Worm (Caenorhabditis elegans): ENCODE measurements around the gene cpg-1.

Gene cpg-1

DNA sequence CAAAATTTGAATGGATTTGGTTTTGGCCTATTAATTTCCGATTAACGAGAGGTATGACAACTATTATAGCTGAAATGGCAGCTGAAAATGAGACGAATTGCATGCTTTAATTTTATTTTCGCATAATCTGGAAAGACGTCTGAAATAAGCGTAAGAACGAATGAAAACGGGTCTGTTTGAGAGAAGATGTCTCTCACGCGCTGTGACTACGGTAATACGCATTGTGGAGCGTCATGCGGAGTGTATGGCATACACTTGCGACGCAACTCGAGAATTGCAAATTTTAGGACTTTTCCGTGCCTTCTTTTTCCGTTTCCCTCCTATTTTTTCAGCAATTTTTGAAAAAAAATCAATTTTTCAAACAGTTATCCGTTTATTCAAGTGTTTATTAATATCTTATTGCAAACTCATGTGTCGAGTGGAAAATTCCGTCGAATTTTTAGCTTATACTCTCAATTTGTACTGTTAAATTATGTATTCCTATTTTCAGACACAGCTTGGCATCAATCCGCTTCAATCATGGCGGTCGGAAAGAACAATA is 13.7 kb upstream of the cpg-1 start, which contains the start of gene rps-1 (continued):
- peak; percentile 92 for TF ChIP-seq aly-2 (tag; optimal IDR thresholded peaks at IDR 0.05)
- no peak for TF ChIP-seq nhr-12 (tag; optimal IDR thresholded peaks at IDR 0.05)
- peak; percentile 100 for TF ChIP-seq pha-4 (tag; optimal IDR thresholded peaks at IDR 0.05)
- peak; percentile 86 for TF ChIP-seq fos-1 (tag; optimal IDR thresholded peaks at IDR 0.05)
- no peak for TF ChIP-seq mml-1 (tag; optimal IDR thresholded peaks at IDR 0.05)
- peak; percentile 71 for TF ChIP-seq egl-27 (tag; optimal IDR thresholded peaks at IDR 0.05)
- TF ChIP-seq ceh-28 (tag; optimal IDR thresholded peaks at IDR 0.05), result peak; percentile 91
- peak; percentile 96 for TF ChIP-seq lin-15B (tag; optimal IDR thresholded peaks at IDR 0.05)
- peak; percentile 53 for TF ChIP-seq nhr-28 (tag; optimal IDR thresholded peaks at IDR 0.05)
- peak; percentile 39 for TF ChIP-seq daf-12 (tag; optimal IDR thresholded peaks at IDR 0.05)
- peak; percentile 93 for TF ChIP-seq R02D3.7 (tag; optimal IDR thresholded peaks at IDR 0.05)
- peak; percentile 98 for TF ChIP-seq egl-5 (tag; optimal IDR thresholded peaks at IDR 0.05)
- peak; percentile 95 for TF ChIP-seq ztf-4 (tag; optimal IDR thresholded peaks at IDR 0.05)
- TF ChIP-seq snpc-4 (tag; optimal IDR thresholded peaks at IDR 0.05), result peak; percentile 97
- TF ChIP-seq sea-2 (GFP tag; optimal IDR thresholded peaks at IDR 0.05), result peak; percentile 74
- TF ChIP-seq ceh-82 (tag; optimal IDR thresholded peaks at IDR 0.05), result peak; percentile 94
- peak; percentile 90 for TF ChIP-seq elt-1 (tag; optimal IDR thresholded peaks at IDR 0.05)
- peak; percentile 99 for TF ChIP-seq nfya-1 (tag; optimal IDR thresholded peaks at IDR 0.05; ENCODE audit: insufficient read depth)
- peak; percentile 93 for TF ChIP-seq nhr-77 (tag; optimal IDR thresholded peaks at IDR 0.05)
- peak; percentile 99 for TF ChIP-seq nhr-23 (tag; optimal IDR thresholded peaks at IDR 0.05)
- TF ChIP-seq lin-39 (tag; optimal IDR thresholded peaks at IDR 0.05), result peak; percentile 96

DNA sequence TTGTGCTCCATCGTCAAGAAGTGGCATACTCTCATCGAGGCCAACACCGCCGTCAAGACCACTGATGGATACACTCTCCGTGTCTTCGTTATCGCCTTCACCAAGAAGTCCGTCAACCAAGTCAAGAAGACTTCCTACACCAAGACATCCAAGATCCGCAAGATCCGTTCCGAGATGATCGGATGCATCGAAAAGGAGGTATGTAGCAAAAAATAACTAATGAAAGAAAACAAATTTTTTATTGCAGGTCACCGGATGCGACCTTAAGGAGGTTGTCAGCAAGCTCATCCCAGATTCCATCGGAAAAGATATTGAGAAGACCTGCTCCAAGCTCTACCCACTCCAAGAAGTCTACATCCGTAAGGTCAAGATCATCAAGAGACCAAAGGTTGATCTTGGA is 12.8 kb upstream of the cpg-1 start:
- TF ChIP-seq nhr-23 (tag; optimal IDR thresholded peaks at IDR 0.05), result no peak
- TF ChIP-seq lsy-12 (tag; optimal IDR thresholded peaks at IDR 0.05), result no peak
- TF ChIP-seq nhr-12 (tag; optimal IDR thresholded peaks at IDR 0.05), result no peak
- TF ChIP-seq elt-1 (tag; optimal IDR thresholded peaks at IDR 0.05), result no peak
- no peak for TF ChIP-seq aly-2 (tag; optimal IDR thresholded peaks at IDR 0.05)
- no peak for TF ChIP-seq ztf-4 (tag; optimal IDR thresholded peaks at IDR 0.05)
- no peak for TF ChIP-seq fkh-10 (GFP tag; optimal IDR thresholded peaks at IDR 0.05)

DNA sequence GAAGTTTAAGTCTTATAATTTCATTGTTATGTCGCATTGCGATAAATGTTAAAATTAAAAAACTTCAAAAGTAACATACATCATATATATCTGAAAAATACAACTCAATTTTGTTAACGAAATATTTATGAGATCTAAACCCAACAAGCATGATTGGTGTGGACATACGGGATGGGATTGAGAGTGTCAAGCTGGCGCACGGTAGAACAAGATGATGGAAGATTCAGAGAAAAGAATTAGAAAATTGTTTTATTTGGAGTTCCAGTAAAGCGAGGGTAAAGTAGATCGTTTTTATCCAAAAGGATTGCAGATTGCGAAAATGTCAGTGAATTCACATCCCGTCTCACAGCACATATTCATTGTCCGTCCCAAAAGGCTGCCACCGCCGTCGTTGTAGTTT is 12.4 kb upstream of the cpg-1 start:
- no peak for TF ChIP-seq elt-1 (tag; optimal IDR thresholded peaks at IDR 0.05)
- no peak for TF ChIP-seq ceh-28 (tag; optimal IDR thresholded peaks at IDR 0.05)
- TF ChIP-seq nhr-23 (tag; optimal IDR thresholded peaks at IDR 0.05), result no peak
- no peak for TF ChIP-seq ztf-11 (tag; optimal IDR thresholded peaks at IDR 0.05)
- TF ChIP-seq jun-1 (tag; optimal IDR thresholded peaks at IDR 0.05), result no peak
- no peak for TF ChIP-seq nhr-67 (tag; optimal IDR thresholded peaks at IDR 0.05)
- no peak for TF ChIP-seq skn-1 (tag; optimal IDR thresholded peaks at IDR 0.05)
- TF ChIP-seq egl-27 (tag; optimal IDR thresholded peaks at IDR 0.05), result no peak
- TF ChIP-seq nhr-43 (tag; optimal IDR thresholded peaks at IDR 0.05; ENCODE audit: poor library complexity, severe bottlenecking), result no peak

- TF ChIP-seq ceh-9 (tag; optimal IDR thresholded peaks at IDR 0.05), result no peak
- no peak for TF ChIP-seq sea-2 (GFP tag; optimal IDR thresholded peaks at IDR 0.05)
- TF ChIP-seq ceh-28 (tag; optimal IDR thresholded peaks at IDR 0.05), result no peak
- TF ChIP-seq daf-12 (tag; optimal IDR thresholded peaks at IDR 0.05), result no peak
- no peak for TF ChIP-seq nhr-11 (tag; optimal IDR thresholded peaks at IDR 0.05)
- TF ChIP-seq ztf-11 (tag; optimal IDR thresholded peaks at IDR 0.05), result no peak
- no peak for TF ChIP-seq lin-39 (tag; optimal IDR thresholded peaks at IDR 0.05)
- no peak for TF ChIP-seq pqm-1 (tag; optimal IDR thresholded peaks at IDR 0.05)
Measured at ce11 chrIII:4477472-4477871, 11.7 kb upstream of the cpg-1 start, which contains the start of gene ins-17. ins-17 (minus strand) TSS chrIII:4477572.

ce11 chrIII:4481787-4482186 is 7.4 kb upstream of the cpg-1 start:
- TF ChIP-seq snpc-4 (tag; optimal IDR thresholded peaks at IDR 0.05) (no peak), nhr-23 (tag; optimal IDR thresholded peaks at IDR 0.05) (no peak), ZK546.5 (tag; optimal IDR thresholded peaks at IDR 0.05) (no peak), elt-1 (tag; optimal IDR thresholded peaks at IDR 0.05) (no peak), nhr-237 (tag; optimal IDR thresholded peaks at IDR 0.05) (no peak), lin-39 (tag; optimal IDR thresholded peaks at IDR 0.05) (no peak), fkh-10 (GFP tag; optimal IDR thresholded peaks at IDR 0.05) (no peak), mdl-1 (tag; optimal IDR thresholded peaks at IDR 0.05) (no peak), mml-1 (tag; optimal IDR thresholded peaks at IDR 0.05) (no peak), fos-1 (tag; optimal IDR thresholded peaks at IDR 0.05) (no peak), daf-12 (tag; optimal IDR thresholded peaks at IDR 0.05) (no peak), sea-2 (GFP tag; optimal IDR thresholded peaks at IDR 0.05) (no peak), pqm-1 (tag; optimal IDR thresholded peaks at IDR 0.05) (no peak), nhr-76 (tag; optimal IDR thresholded peaks at IDR 0.05) (no peak), unc-62 (GFP tag; optimal IDR thresholded peaks at IDR 0.05) (no peak), jun-1 (tag; optimal IDR thresholded peaks at IDR 0.05) (no peak)

Data from whole organism, L3 larva.